Worm (Caenorhabditis elegans) whole organism, L1 larva: ENCODE measurements around the gene pha-2.

Experiments
- fos-1 ChIP-seq: fragments of 150-350 bp; optimal IDR thresholded peaks from 2 replicates; lab custom pipeline; 2014; ENCODE audit warnings: missing biosample characterization, missing genetic modification characterization
- lsy-2 ChIP-seq, 2 experiments: fragments of 150-350 bp; optimal IDR thresholded peaks; 2 replicates each; lab custom pipeline; 2014; ENCODE audit warnings: missing biosample characterization in 2 of 2, missing genetic modification characterization in 2 of 2
- nhr-90 ChIP-seq: sonication (generic microtip); optimal IDR thresholded peaks from 2 replicates; lab custom pipeline; 2016; ENCODE audit warnings: mild to moderate bottlenecking, missing genetic modification characterization, missing compliant biosample characterization; ENCODE audit not compliant: poor library complexity
- sox-4 ChIP-seq: sonication (generic microtip); optimal IDR thresholded peaks from 2 replicates; lab custom pipeline; 2016; ENCODE audit warnings: missing genetic modification characterization, missing compliant biosample characterization
- unc-62 ChIP-seq: fragments of 150-350 bp; optimal IDR thresholded peaks from 2 replicates; lab custom pipeline; 2014; ENCODE audit warnings: missing biosample characterization, missing genetic modification reagents, missing genetic modification characterization

- no peak for TF ChIP-seq unc-62
- TF ChIP-seq sox-4 (tag; lab: Kevin White, UChicago): no peak
- TF ChIP-seq lsy-2 (tag; optimal IDR thresholded peaks at IDR 0.05; lab: Kevin White, UChicago): no peak
- TF ChIP-seq nhr-90 (tag; lab: Kevin White, UChicago): no peak
- no peak for TF ChIP-seq fos-1
These were observed 44.6 kb upstream of the pha-2 start for ce11 chrX:681413-681812.
